Worm (Caenorhabditis elegans): ENCODE measurements around the gene ash-2.

DNA sequence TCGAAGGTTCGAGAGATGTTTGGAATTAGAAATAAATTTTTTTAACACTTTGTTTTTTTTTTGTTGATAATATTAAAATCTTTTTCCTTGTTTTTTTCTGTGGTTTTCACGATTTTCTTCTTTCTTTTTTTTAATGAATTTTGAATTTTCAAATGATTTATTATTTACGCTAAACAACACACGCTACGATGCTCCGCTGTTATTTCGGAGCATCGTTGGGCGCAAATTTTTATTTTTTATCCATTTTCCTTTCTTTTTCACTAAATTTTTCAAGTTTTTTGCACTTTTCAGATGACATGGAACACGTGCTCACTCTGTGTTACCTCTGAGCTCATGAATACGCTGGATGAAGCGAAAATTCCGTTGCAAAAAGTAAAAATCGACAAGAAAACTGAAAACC lies 17.6 kb upstream of the ash-2 start, which contains the start of the genes W03C9.1 and W03C9.2:
- TF ChIP-seq mdl-1 (tag; optimal IDR thresholded peaks at IDR 0.05) = no peak
- no peak for TF ChIP-seq egl-27 (tag; optimal IDR thresholded peaks at IDR 0.05)
- TF ChIP-seq lin-11 (tag; optimal IDR thresholded peaks at IDR 0.05) = no peak
- TF ChIP-seq ama-1 (optimal IDR thresholded peaks at IDR 0.05) = no peak

All from whole organism, L2 larva.